Fruit fly (Drosophila melanogaster): ENCODE results near the gene CG8031.

The CG8031 gene

DNA sequence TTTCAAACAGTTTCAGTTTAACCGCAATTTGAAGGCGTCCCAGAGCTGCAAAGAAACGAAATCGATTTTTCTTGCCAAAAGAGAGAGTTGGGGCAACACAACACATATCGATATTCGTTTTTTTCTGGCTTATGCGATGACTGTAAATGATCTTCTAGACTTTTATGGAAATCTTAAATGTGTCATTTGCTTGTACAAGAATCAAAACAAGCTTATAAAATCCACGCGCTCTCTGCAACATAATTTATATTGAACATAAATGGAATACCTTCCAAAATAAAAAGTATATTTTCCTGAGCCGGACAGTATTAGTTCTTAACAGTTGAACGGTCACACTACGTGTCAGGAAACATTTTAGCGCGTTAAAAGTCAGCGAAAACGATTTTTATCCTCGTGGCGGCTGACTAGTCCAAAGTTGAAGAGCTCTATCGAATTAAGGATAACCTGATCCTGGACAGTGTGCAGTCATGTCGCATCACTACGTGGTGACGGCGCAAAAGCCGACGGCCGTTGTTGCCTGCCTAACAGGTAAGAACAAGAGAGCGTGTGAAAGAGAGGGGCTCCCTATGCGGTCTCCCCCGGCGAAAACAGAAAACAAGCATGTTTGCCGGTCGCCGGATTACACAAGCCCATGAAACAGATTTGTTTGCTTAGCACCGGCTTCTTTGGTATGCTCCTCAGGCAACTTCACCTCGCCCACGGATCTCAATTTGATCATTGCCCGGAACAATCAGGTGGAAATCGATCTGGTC lies 41.0 kb upstream of the CG8031 start, which contains the start of gene pic (continued):
- TF ChIP-seq bsh (GFP tag; optimal IDR thresholded peaks at IDR 0.05) = no peak
- TF ChIP-seq CG32532 (GFP tag; IDR thresholded peaks at IDR 0.05) = no peak
- peak; percentile 21; the same call in 1 of the 3 replicates for TF ChIP-seq hb (GFP tag; IDR thresholded peaks at IDR 0.05; ENCODE audit: partially characterized antibody)
- TF ChIP-seq lbe (GFP tag; optimal IDR thresholded peaks at IDR 0.05) = no peak
- no peak for TF ChIP-seq CG5953 (GFP tag; IDR thresholded peaks at IDR 0.05)
- TF ChIP-seq exex (tag; optimal IDR thresholded peaks at IDR 0.05) = no peak
- no peak for TF ChIP-seq Doc2 (GFP tag; IDR thresholded peaks at IDR 0.05)
- no peak for TF ChIP-seq vfl (GFP tag; optimal IDR thresholded peaks at IDR 0.05)
- no peak for TF ChIP-seq Antp (GFP tag; optimal IDR thresholded peaks at IDR 0.05)
- no peak for TF ChIP-seq CG30431 (GFP tag; optimal IDR thresholded peaks at IDR 0.05)
- TF ChIP-seq CG2875 (GFP tag; optimal IDR thresholded peaks at IDR 0.05) = no peak
- 0 out of 2 replicates have a peak, but pooled peaks have one; percentile 11 for TF ChIP-seq E2f1 (GFP tag; IDR thresholded peaks at IDR 0.05)
- TF ChIP-seq HLH3B (GFP tag; IDR thresholded peaks at IDR 0.05) = no peak
- TF ChIP-seq Ssrp (tag; optimal IDR thresholded peaks at IDR 0.05) = no peak
- TF ChIP-seq slbo (GFP tag; IDR thresholded peaks at IDR 0.05) = no peak
- TF ChIP-seq CG10267 (tag; optimal IDR thresholded peaks at IDR 0.05) = peak; percentile 66
- no peak for TF ChIP-seq al (GFP tag; IDR thresholded peaks at IDR 0.05)
- TF ChIP-seq run (tag; optimal IDR thresholded peaks at IDR 0.05) = no peak
- no peak for TF ChIP-seq HmgZ (tag; optimal IDR thresholded peaks at IDR 0.05)
- TF ChIP-seq CG9817 (tag; optimal IDR thresholded peaks at IDR 0.05) = no peak
- TF ChIP-seq Hey (tag; optimal IDR thresholded peaks at IDR 0.05) = no peak
- TF ChIP-seq Abd-B (GFP tag; optimal IDR thresholded peaks at IDR 0.05) = no peak
- TF ChIP-seq Nf-YC (tag; optimal IDR thresholded peaks at IDR 0.05) = no peak
- TF ChIP-seq CG4854 (GFP tag; optimal IDR thresholded peaks at IDR 0.05) = no peak
- TF ChIP-seq ci (GFP tag; IDR thresholded peaks at IDR 0.05) = no peak
- TF ChIP-seq C15 (GFP tag; IDR thresholded peaks at IDR 0.05) = no peak
- TF ChIP-seq amos (GFP tag; IDR thresholded peaks at IDR 0.05; ENCODE audit: partially characterized antibody) = peak; percentile 75
- no peak for TF ChIP-seq CG6689 (GFP tag; IDR thresholded peaks at IDR 0.05)
- no peak for TF ChIP-seq sima (GFP tag; optimal IDR thresholded peaks at IDR 0.05)
- no peak for TF ChIP-seq Xrp1 (GFP tag; IDR thresholded peaks at IDR 0.05)
- no peak for TF ChIP-seq scrt (GFP tag; optimal IDR thresholded peaks at IDR 0.05)
- TF ChIP-seq CG4617 (GFP tag; optimal IDR thresholded peaks at IDR 0.05; ENCODE audit: borderline replicate concordance) = peak; percentile 36
- TF ChIP-seq Poxn (GFP tag; IDR thresholded peaks at IDR 0.05) = no peak
- no peak for TF ChIP-seq D (optimal IDR thresholded peaks at IDR 0.05)
- TF ChIP-seq D (GFP tag; optimal IDR thresholded peaks at IDR 0.05) = no peak
- no peak for TF ChIP-seq CG5180 (GFP tag; optimal IDR thresholded peaks at IDR 0.05)
- TF ChIP-seq jing (GFP tag; optimal IDR thresholded peaks at IDR 0.05) = no peak
- TF ChIP-seq CG17359 (tag; optimal IDR thresholded peaks at IDR 0.05) = no peak
- no peak for TF ChIP-seq lola (GFP tag; optimal IDR thresholded peaks at IDR 0.05)
- peak; percentile 64 to 67 for TF ChIP-seq tll (GFP tag; optimal IDR thresholded peaks at IDR 0.05)
- no peak for TF ChIP-seq sd (tag; optimal IDR thresholded peaks at IDR 0.05)
- no peak for TF ChIP-seq CG5245 (GFP tag; optimal IDR thresholded peaks at IDR 0.05)
- no peak for TF ChIP-seq CG6683 (GFP tag; optimal IDR thresholded peaks at IDR 0.05)
- no peak for TF ChIP-seq rib (GFP tag; IDR thresholded peaks at IDR 0.05)
- TF ChIP-seq Opbp (GFP tag; IDR thresholded peaks at IDR 0.05; ENCODE audit: partially characterized antibody) = peak; percentile 71
- peak; percentile 6 for TF ChIP-seq mam (GFP tag; optimal IDR thresholded peaks at IDR 0.05)
- no peak for TF ChIP-seq nerfin-1 (tag; optimal IDR thresholded peaks at IDR 0.05)
- TF ChIP-seq Sry-β (GFP tag; optimal IDR thresholded peaks at IDR 0.05) = no peak
- TF ChIP-seq disco-r (GFP tag; optimal IDR thresholded peaks at IDR 0.05) = no peak
